Worm (Caenorhabditis elegans): ENCODE results near the gene lgc-6.

The lgc-6 gene

DNA sequence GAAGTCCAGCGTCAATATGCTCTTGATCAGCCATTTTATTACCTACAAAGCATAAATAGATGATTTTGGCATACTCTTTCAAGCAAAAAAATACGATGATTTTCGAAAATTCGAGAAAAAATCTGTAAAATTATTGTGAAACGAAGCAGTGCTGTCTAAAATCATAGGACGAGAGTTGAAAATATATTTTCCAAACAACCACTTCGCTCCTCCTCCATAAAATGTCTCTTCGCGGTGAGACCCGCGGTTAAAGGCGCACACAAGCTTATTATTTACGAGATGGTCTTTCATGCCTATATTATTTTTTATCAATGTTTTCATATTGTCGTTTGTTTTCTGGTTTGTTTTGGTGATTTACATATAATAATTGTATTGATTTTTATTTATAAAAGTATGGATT lies 39.5 kb downstream of the lgc-6 start, which contains the start of gene nap-1:
Gene nap-1, minus strand, starts transcription at position 42 of the 400 bp plus-strand sequence.
- TF ChIP-seq ztf-16 (tag; optimal IDR thresholded peaks at IDR 0.05) (no peak), elt-2 (tag; optimal IDR thresholded peaks at IDR 0.05) (peak; percentile 11), pat-9 (tag; optimal IDR thresholded peaks at IDR 0.05) (no peak), nfya-1 (tag; optimal IDR thresholded peaks at IDR 0.05) (peak; percentile 40)

ce11 chrIV:8379683-8380082 lies 39.9 kb downstream of the lgc-6 start, which contains the start of gene praf-3:
Gene praf-3, plus strand, starts transcription at chrIV:8379983.
- TF ChIP-seq odd-2 (tag; optimal IDR thresholded peaks at IDR 0.05) (no peak), zip-5 (tag; optimal IDR thresholded peaks at IDR 0.05) (no peak), pros-1 (tag; optimal IDR thresholded peaks at IDR 0.05) (no peak), hlh-8 (tag; optimal IDR thresholded peaks at IDR 0.05) (no peak)

ce11 chrIV:8380266-8380850 lies 40.6 kb downstream of the lgc-6 start:
- TF ChIP-seq elt-2 (tag; optimal IDR thresholded peaks at IDR 0.05) (peak; percentile 87), nhr-11 (tag; optimal IDR thresholded peaks at IDR 0.05) (no peak)

- TF ChIP-seq C38D4.7 (GFP tag; optimal IDR thresholded peaks at IDR 0.05) (no peak), ceh-14 (tag; optimal IDR thresholded peaks at IDR 0.05) (no peak), ceh-30 (tag; optimal IDR thresholded peaks at IDR 0.05) (no peak), dmd-4 (tag; optimal IDR thresholded peaks at IDR 0.05; ENCODE audit: borderline replicate concordance) (no peak), tbx-7 (tag; optimal IDR thresholded peaks at IDR 0.05) (no peak), hlh-30 (tag; optimal IDR thresholded peaks at IDR 0.05; ENCODE audit: insufficient read depth) (no peak), pqm-1 (tag; optimal IDR thresholded peaks at IDR 0.05) (no peak), hlh-6 (tag; optimal IDR thresholded peaks at IDR 0.05) (no peak), ref-2 (tag; optimal IDR thresholded peaks at IDR 0.05) (no peak), zip-5 (tag; optimal IDR thresholded peaks at IDR 0.05) (no peak), ceh-24 (tag; optimal IDR thresholded peaks at IDR 0.05) (no peak), sdc-2 (tag; optimal IDR thresholded peaks at IDR 0.05) (no peak), mec-3 (tag; optimal IDR thresholded peaks at IDR 0.05; ENCODE audit: borderline replicate concordance) (no peak), npax-4 (tag; optimal IDR thresholded peaks at IDR 0.05) (no peak), ceh-19 (GFP tag; optimal IDR thresholded peaks at IDR 0.05) (no peak), Y22D7AL.16 (tag; optimal IDR thresholded peaks at IDR 0.05) (no peak), tbx-2 (tag; optimal IDR thresholded peaks at IDR 0.05) (no peak), ceh-6 (GFP tag; optimal IDR thresholded peaks at IDR 0.05) (no peak), pha-2 (tag; optimal IDR thresholded peaks at IDR 0.05) (no peak), ceh-34 (tag; optimal IDR thresholded peaks at IDR 0.05) (no peak)
These were observed 43.0 kb downstream of the lgc-6 start, which contains the start of gene D2096.9 for ce11 chrIV:8382695-8383094. Gene D2096.9, minus strand, starts transcription at chrIV:8382795.

DNA sequence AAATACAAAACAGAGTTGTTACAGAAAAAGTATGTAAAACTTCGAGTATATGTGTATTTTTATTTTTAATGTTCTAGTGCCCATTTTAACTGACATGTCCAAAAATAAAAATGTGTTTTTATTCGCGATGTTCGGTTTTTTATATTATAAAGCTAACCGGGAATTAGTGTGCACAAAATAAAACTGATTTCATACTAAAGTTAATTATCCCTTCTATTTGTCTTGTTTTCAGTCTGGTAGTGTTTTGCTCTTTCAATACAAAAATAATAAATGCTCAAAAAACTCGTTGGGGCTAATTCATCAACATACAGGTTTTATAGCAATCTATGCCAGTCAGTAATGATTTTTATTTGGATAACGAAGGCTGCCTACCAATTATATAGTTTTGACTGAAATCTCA lies 45.0 kb downstream of the lgc-6 start:
- TF ChIP-seq ttx-3 (tag; optimal IDR thresholded peaks at IDR 0.05) = no peak
- no peak for TF ChIP-seq hlh-8 (tag; optimal IDR thresholded peaks at IDR 0.05)
- no peak for TF ChIP-seq unc-55 (GFP tag; optimal IDR thresholded peaks at IDR 0.05)
- no peak for TF ChIP-seq C38D4.7 (GFP tag; optimal IDR thresholded peaks at IDR 0.05)
- TF ChIP-seq tbx-7 (tag; optimal IDR thresholded peaks at IDR 0.05) = no peak
- no peak for TF ChIP-seq sdc-2 (tag; optimal IDR thresholded peaks at IDR 0.05)
- no peak for TF ChIP-seq elt-4 (tag; optimal IDR thresholded peaks at IDR 0.05)
- no peak for TF ChIP-seq eyg-1 (tag; optimal IDR thresholded peaks at IDR 0.05)
- no peak for TF ChIP-seq hlh-13 (GFP tag; optimal IDR thresholded peaks at IDR 0.05)
- TF ChIP-seq madf-2 (tag; optimal IDR thresholded peaks at IDR 0.05) = no peak
- TF ChIP-seq lim-6 (tag; optimal IDR thresholded peaks at IDR 0.05) = no peak
- no peak for TF ChIP-seq sox-2 (GFP tag; IDR thresholded peaks at IDR 0.05)
- TF ChIP-seq hlh-15 (tag; optimal IDR thresholded peaks at IDR 0.05) = no peak
- TF ChIP-seq fkh-6 (tag; optimal IDR thresholded peaks at IDR 0.05) = no peak
- TF ChIP-seq nhr-11 (tag; optimal IDR thresholded peaks at IDR 0.05) = no peak
- TF ChIP-seq ceh-14 (tag; optimal IDR thresholded peaks at IDR 0.05) = no peak
- TF ChIP-seq ets-4 (tag; optimal IDR thresholded peaks at IDR 0.05) = no peak
